Worm (Caenorhabditis elegans) whole organism, L3 larva: Measurements from ENCODE around the gene W04G3.11.

Source experiments
- ZK546.5 ChIP-seq: sonication (generic microtip); optimal IDR thresholded peaks from 2 replicates; lab custom pipeline; 2017; ENCODE audit warnings: missing biosample characterization, missing genetic modification characterization
- lsy-12 ChIP-seq: sonication (generic microtip); optimal IDR thresholded peaks from 2 replicates; lab custom pipeline; 2016; ENCODE audit warnings: mild to moderate bottlenecking, missing genetic modification characterization, missing compliant biosample characterization
- nhr-76 ChIP-seq: fragments of 150-350 bp; sonication (generic microtip); optimal IDR thresholded peaks from 5 replicates; lab custom pipeline; 2014; ENCODE audit warnings: missing biosample characterization, missing genetic modification characterization
- nhr-77 ChIP-seq: fragments of 150-350 bp; optimal IDR thresholded peaks from 2 replicates; lab custom pipeline; 2014; ENCODE audit warnings: missing biosample characterization, missing genetic modification characterization
- skn-1 ChIP-seq: fragments of 150-350 bp; optimal IDR thresholded peaks from 2 replicates; lab custom pipeline; 2014; ENCODE audit warnings: missing biosample characterization, missing genetic modification characterization
- unc-62 ChIP-seq: fragments of 150-350 bp; sonication (generic microtip); optimal IDR thresholded peaks from 4 replicates; lab custom pipeline; 2014; ENCODE audit warnings: missing biosample characterization, missing genetic modification reagents, missing genetic modification characterization

ce11 chrX:11136988-11137387 is 48.0 kb downstream of the W04G3.11 start:
- TF ChIP-seq skn-1: no peak
- TF ChIP-seq nhr-76 (tag; lab: Kevin White, UChicago): no peak
- TF ChIP-seq lsy-12 (tag; lab: Kevin White, UChicago): no peak
- no peak for TF ChIP-seq unc-62 (GFP tag; lab: Kevin White, UChicago)
- TF ChIP-seq nhr-77 (tag; lab: Kevin White, UChicago): no peak
- TF ChIP-seq ZK546.5 (tag; lab: Kevin White, UChicago): no peak
